Fruit fly (Drosophila melanogaster): Measurements from ENCODE around the gene Kcmf1.
A peak's percentile ranks its signal among the peaks of the same experiment; 100 is the strongest.

- TF ChIP-seq jumu (GFP tag; optimal IDR thresholded peaks at IDR 0.05) = peak; percentile 13
- TF ChIP-seq ato (GFP tag; IDR thresholded peaks at IDR 0.05; ENCODE audit: partially characterized antibody) = peak; percentile 58; the same call in 1 of the 2 replicates
- peak; percentile 29 for TF ChIP-seq CG1603 (tag; optimal IDR thresholded peaks at IDR 0.05)
- no peak for TF ChIP-seq odd (GFP tag; optimal IDR thresholded peaks at IDR 0.05)
- TF ChIP-seq wek (GFP tag; optimal IDR thresholded peaks at IDR 0.05) = no peak
- TF ChIP-seq Elba2 (GFP tag; optimal IDR thresholded peaks at IDR 0.05) = no peak
- TF ChIP-seq Dip2 (GFP tag; IDR thresholded peaks at IDR 0.05) = no peak
- no peak for TF ChIP-seq CG14965 (GFP tag; optimal IDR thresholded peaks at IDR 0.05; ENCODE audit: borderline replicate concordance)
- no peak for TF ChIP-seq fu2 (GFP tag; optimal IDR thresholded peaks at IDR 0.05)
- peak; percentile 91 for TF ChIP-seq Ets65A (GFP tag)
- peak; percentile 19 for TF ChIP-seq CG12104 (GFP tag; optimal IDR thresholded peaks at IDR 0.05)
Observed at dm6 chr3R:9039448-9039847, 24.7 kb upstream of the Kcmf1 start, which contains the start of gene neur.
